Worm (Caenorhabditis elegans) whole organism, early embryonic: Measurements from ENCODE around the gene W06D11.2.

Source experiments
- B0310.2 ChIP-seq: sonication (generic microtip); optimal IDR thresholded peaks from 2 replicates; lab custom pipeline; 2016; ENCODE audit warnings: mild to moderate bottlenecking, missing genetic modification characterization, missing compliant biosample characterization
- ama-1 ChIP-seq: fragments of 150-350 bp; optimal IDR thresholded peaks from 2 replicates; lab custom pipeline; 2014
- ceh-36 ChIP-seq: sonication (generic microtip); optimal IDR thresholded peaks from 2 replicates; lab custom pipeline; 2016; ENCODE audit warnings: missing genetic modification characterization, inconsistent platforms, missing compliant biosample characterization
- ets-7 ChIP-seq: sonication (generic microtip); optimal IDR thresholded peaks from 2 replicates; lab custom pipeline; 2016; ENCODE audit warnings: missing genotype, missing genetic modification characterization, missing compliant biosample characterization
- flt-1 ChIP-seq: fragments of 200-800 bp; sonication (Bioruptor generic); IDR thresholded peaks from 2 replicates; pipeline ENCODE4 v1.3.6; 2022; ENCODE audit warnings: missing genetic modification characterization, missing compliant biosample characterization
- hmbx-1 ChIP-seq: sonication (generic microtip); optimal IDR thresholded peaks from 2 replicates; lab custom pipeline; 2016; ENCODE audit warnings: mild to moderate bottlenecking, missing genetic modification characterization, missing compliant biosample characterization
- hnd-1 ChIP-seq: sonication (generic microtip); optimal IDR thresholded peaks from 2 replicates; lab custom pipeline; 2016; ENCODE audit warnings: missing genetic modification characterization, missing compliant biosample characterization
- scrt-1 ChIP-seq: fragments of 200-800 bp; sonication (Bioruptor generic); IDR thresholded peaks from 2 replicates; pipeline ENCODE4 v1.3.6; 2022; ENCODE audit warnings: missing genetic modification characterization, missing compliant biosample characterization
- sea-1 ChIP-seq: fragments of 200-800 bp; sonication (Bioruptor generic); conservative IDR thresholded peaks from 2 replicates; pipeline ENCODE4 v1.3.6; 2022; ENCODE audit warnings: missing genetic modification characterization, missing compliant biosample characterization
- tra-4 ChIP-seq: sonication (generic microtip); optimal IDR thresholded peaks from 2 replicates; lab custom pipeline; 2017; ENCODE audit warnings: missing genetic modification characterization, missing compliant biosample characterization

DNA sequence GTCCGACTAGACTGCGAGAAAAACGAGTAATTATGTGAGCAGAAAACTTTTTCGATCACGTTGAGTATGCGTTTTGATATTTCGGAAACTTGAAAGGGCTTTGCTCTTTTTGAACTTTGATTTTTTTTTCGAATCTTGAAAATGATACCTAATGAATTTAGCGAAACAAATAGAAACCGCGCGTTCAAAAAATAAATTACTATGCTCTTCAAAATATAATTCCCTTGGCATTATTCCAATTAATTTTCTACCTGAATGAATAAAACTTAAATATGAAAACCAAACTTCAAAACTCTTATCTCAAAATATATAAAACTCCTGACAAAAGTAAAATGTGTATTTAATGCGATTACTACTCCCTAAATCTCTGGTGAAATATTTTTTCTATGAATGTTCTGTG is 18.7 kb upstream of the W06D11.2 start, which contains the start of gene xtr-2:
- no peak for TF ChIP-seq ama-1 (lab: Kevin White, UChicago)
- TF ChIP-seq tra-4 (tag; lab: Kevin White, UChicago): no peak
- TF ChIP-seq ets-7 (tag; lab: Kevin White, UChicago): no peak
- no peak for TF ChIP-seq hnd-1
- TF ChIP-seq scrt-1 (GFP tag; lab: Robert Waterston, UW): no peak
- TF ChIP-seq B0310.2 (tag; lab: Kevin White, UChicago): no peak
- TF ChIP-seq sea-1: no peak
- no peak for TF ChIP-seq ceh-36 (tag; lab: Kevin White, UChicago)
- TF ChIP-seq flt-1: no peak
- TF ChIP-seq hmbx-1 (tag; lab: Kevin White, UChicago): no peak
